Fruit fly (Drosophila melanogaster): ENCODE measurements around the gene CG8036.

The CG8036 gene

DNA sequence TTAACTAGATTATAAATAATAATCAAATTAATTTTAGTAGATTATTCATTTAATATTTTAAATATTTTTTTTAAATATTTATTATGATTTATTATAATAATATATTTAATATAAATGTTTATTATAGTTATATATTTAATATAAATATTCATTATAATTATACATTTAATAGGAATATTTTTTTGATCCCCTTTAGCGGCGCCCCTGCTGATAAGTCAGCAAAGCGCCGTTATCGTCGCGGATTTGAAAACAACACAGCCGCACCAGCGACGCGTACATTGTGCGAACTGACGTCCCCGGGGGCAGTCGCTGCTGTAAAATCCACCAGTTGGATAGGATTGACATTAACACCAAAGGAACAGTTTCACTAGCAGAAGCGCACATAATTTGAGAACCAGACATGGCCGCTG is 45.1 kb downstream of the CG8036 start, which contains the start of gene CG8112 (continued):
- TF ChIP-seq CG9932 (GFP tag; IDR thresholded peaks at IDR 0.05) (0 out of 2 replicates have a peak, but pooled peaks have one; percentile 21), CG2712 (tag; optimal IDR thresholded peaks at IDR 0.05) (peak; percentile 34), Sox102F (GFP tag; optimal IDR thresholded peaks at IDR 0.05) (peak; percentile 33), CG2120 (GFP tag; optimal IDR thresholded peaks at IDR 0.05) (peak; percentile 17), lola (GFP tag; optimal IDR thresholded peaks at IDR 0.05) (peak in 1 of 3 experiments; percentile 2), fru (optimal IDR thresholded peaks at IDR 0.05) (no peak), Vsx1 (GFP tag; optimal IDR thresholded peaks at IDR 0.05) (peak; percentile 7), CG15514 (GFP tag; optimal IDR thresholded peaks at IDR 0.05) (peak; percentile 24), HHEX (GFP tag; optimal IDR thresholded peaks at IDR 0.05) (peak; percentile 6), hkb (optimal IDR thresholded peaks at IDR 0.05) (no peak), hkb (GFP tag; IDR thresholded peaks at IDR 0.05) (no peak), CG17385 (GFP tag; optimal IDR thresholded peaks at IDR 0.05) (peak; percentile 21), CG9437 (GFP tag; optimal IDR thresholded peaks at IDR 0.05) (peak; percentile 22), CG10209 (GFP tag; optimal IDR thresholded peaks at IDR 0.05) (peak; percentile 16), CG17829 (tag; optimal IDR thresholded peaks at IDR 0.05) (peak; percentile 21), gcm (GFP tag; optimal IDR thresholded peaks at IDR 0.05) (peak; percentile 5), CG12659 (GFP tag; optimal IDR thresholded peaks at IDR 0.05) (peak; percentile 38), odd (GFP tag; optimal IDR thresholded peaks at IDR 0.05) (peak; percentile 45), CG6854 (GFP tag; optimal IDR thresholded peaks at IDR 0.05) (peak; percentile 3), CG3281 (GFP tag; optimal IDR thresholded peaks at IDR 0.05) (peak; percentile 19), row (GFP tag; IDR thresholded peaks at IDR 0.05) (peak; percentile 50; the same call in 2 of the 3 replicates), Ssrp (tag; optimal IDR thresholded peaks at IDR 0.05) (peak; percentile 11), CG13287 (GFP tag; IDR thresholded peaks at IDR 0.05; ENCODE audit: partially characterized antibody) (no peak), CG18599 (GFP tag; optimal IDR thresholded peaks at IDR 0.05) (peak; percentile 48), CG18619 (GFP tag; optimal IDR thresholded peaks at IDR 0.05) (peak; percentile 42), Drgx (GFP tag; IDR thresholded peaks at IDR 0.05) (peak; percentile 35; the same call in 1 of the 2 replicates), CG7839 (tag; optimal IDR thresholded peaks at IDR 0.05) (peak; percentile 14), CG11696 (GFP tag; IDR thresholded peaks at IDR 0.05) (no peak), Rfx (GFP tag; IDR thresholded peaks at IDR 0.05) (peak; percentile 30; the same call in 1 of the 2 replicates), kay (GFP tag; optimal IDR thresholded peaks at IDR 0.05) (no peak), cwo (GFP tag; optimal IDR thresholded peaks at IDR 0.05) (peak; percentile 24), danr (GFP tag; IDR thresholded peaks at IDR 0.05) (no peak), CG13424 (tag; optimal IDR thresholded peaks at IDR 0.05) (peak; percentile 47), Hand (GFP tag; optimal IDR thresholded peaks at IDR 0.05) (peak; percentile 39), CG8388 (GFP tag; optimal IDR thresholded peaks at IDR 0.05) (peak; percentile 14), slbo (GFP tag; IDR thresholded peaks at IDR 0.05) (no peak), ATbp (GFP tag; optimal IDR thresholded peaks at IDR 0.05) (peak; percentile 15), bcd (GFP tag; optimal IDR thresholded peaks at IDR 0.05) (peak; percentile 16), PHDP (tag; optimal IDR thresholded peaks at IDR 0.05) (no peak), CG10979 (tag; optimal IDR thresholded peaks at IDR 0.05) (peak; percentile 11), Fer2 (tag; optimal IDR thresholded peaks at IDR 0.05) (no peak), sens (GFP tag) (peak; percentile 12), CoRest (tag; optimal IDR thresholded peaks at IDR 0.05) (peak; percentile 32), CG12391 (tag; optimal IDR thresholded peaks at IDR 0.05) (peak; percentile 19), nmo (GFP tag; optimal IDR thresholded peaks at IDR 0.05) (peak; percentile 3), tll (GFP tag; optimal IDR thresholded peaks at IDR 0.05) (no peak), CG31441 (GFP tag; IDR thresholded peaks at IDR 0.05) (0 out of 2 replicates have a peak, but pooled peaks have one; percentile 23), CG13296 (GFP tag; optimal IDR thresholded peaks at IDR 0.05) (peak; percentile 44), Meics (GFP tag; optimal IDR thresholded peaks at IDR 0.05) (peak; percentile 54)

Measured in whole organism, embryonic.